Fruit fly (Drosophila melanogaster) whole organism, embryonic: Measurements from ENCODE around the gene CG6277.

ENCODE experiments used
- ATbp ChIP-seq: fragments of 200-800 bp; sonication (Bioruptor generic); optimal IDR thresholded peaks from 2 replicates; lab custom pipeline; 2017; ENCODE audit warnings: missing biosample characterization, mild to moderate bottlenecking, missing genetic modification characterization, missing genetic modification reagents
- Abd-B ChIP-seq: fragments of 200-800 bp; sonication (Bioruptor generic); optimal IDR thresholded peaks from 2 replicates; lab custom pipeline; 2018; ENCODE audit warnings: missing biosample characterization, mild to moderate bottlenecking, missing genetic modification characterization, moderate library complexity
- Atf6 ChIP-seq: fragments of 200-800 bp; sonication (Bioruptor generic); IDR thresholded peaks from 2 replicates; pipeline ENCODE4 v1.3.6; 2022; ENCODE audit warnings: missing biosample characterization, missing genetic modification characterization
- Bdp1 ChIP-seq: fragments of 200-800 bp; sonication (Bioruptor generic); optimal IDR thresholded peaks from 3 replicates; lab custom pipeline; 2016; ENCODE audit warnings: missing biosample characterization, missing genetic modification characterization
- CG10267 ChIP-seq: fragments of 200-800 bp; sonication (Bioruptor generic); optimal IDR thresholded peaks from 2 replicates; lab custom pipeline; 2018; ENCODE audit warnings: missing biosample characterization, mild to moderate bottlenecking, missing genetic modification characterization, moderate library complexity
- CG10274 ChIP-seq: fragments of 200-800 bp; sonication (Bioruptor generic); optimal IDR thresholded peaks from 3 replicates; lab custom pipeline; 2017; ENCODE audit warnings: missing biosample characterization, mild to moderate bottlenecking, missing genetic modification characterization
- CG10654 ChIP-seq: fragments of 200-800 bp; sonication (Bioruptor generic); optimal IDR thresholded peaks from 2 replicates; lab custom pipeline; 2016; ENCODE audit warnings: missing biosample characterization, missing genetic modification characterization
- CG11504 ChIP-seq: fragments of 200-800 bp; sonication (Bioruptor generic); optimal IDR thresholded peaks from 3 replicates; lab custom pipeline; 2019; ENCODE audit warnings: missing biosample characterization, mild to moderate bottlenecking, missing genetic modification characterization, moderate library complexity
- CG13287 ChIP-seq: fragments of 200-800 bp; sonication (Bioruptor generic); IDR thresholded peaks from 2 replicates; pipeline ENCODE4 v1.3.6; 2022; ENCODE audit warnings: missing biosample characterization, missing genetic modification characterization; ENCODE audit not compliant: partially characterized antibody
- CG13624 ChIP-seq: fragments of 200-800 bp; sonication (Bioruptor generic); optimal IDR thresholded peaks from 2 replicates; lab custom pipeline; 2016; ENCODE audit warnings: missing biosample characterization, missing genetic modification characterization
- CG13894 ChIP-seq: fragments of 200-800 bp; sonication (Bioruptor generic); optimal IDR thresholded peaks from 3 replicates; lab custom pipeline; 2018; ENCODE audit warnings: missing biosample characterization, mild to moderate bottlenecking, missing genetic modification characterization, moderate library complexity
- CG16815 ChIP-seq: fragments of 200-800 bp; sonication (Bioruptor generic); optimal IDR thresholded peaks from 3 replicates; lab custom pipeline; 2017; ENCODE audit warnings: missing biosample characterization, mild to moderate bottlenecking, missing genetic modification characterization
- CG17328 ChIP-seq: fragments of 200-800 bp; sonication (Bioruptor generic); IDR thresholded peaks from 2 replicates; pipeline ENCODE4 v1.3.6; 2022; ENCODE audit warnings: missing biosample characterization, missing genetic modification characterization
- CG17385 ChIP-seq: fragments of 200-800 bp; sonication (Bioruptor generic); optimal IDR thresholded peaks from 3 replicates; lab custom pipeline; 2018; ENCODE audit warnings: missing biosample characterization, mild to moderate bottlenecking, missing genetic modification characterization
- CG18599 ChIP-seq: fragments of 200-800 bp; sonication (Bioruptor generic); optimal IDR thresholded peaks from 3 replicates; lab custom pipeline; 2017; ENCODE audit warnings: missing biosample characterization, missing genetic modification characterization, mild to moderate bottlenecking, moderate library complexity, missing genetic modification reagents
- CG4820 ChIP-seq: fragments of 200-800 bp; sonication (Bioruptor generic); optimal IDR thresholded peaks from 3 replicates; lab custom pipeline; 2016; ENCODE audit warnings: missing biosample characterization, missing genetic modification characterization
- CG6791 ChIP-seq: fragments of 200-800 bp; sonication (Bioruptor generic); IDR thresholded peaks from 3 replicates; pipeline ENCODE4 v1.3.6; 2022; ENCODE audit warnings: missing biosample characterization, missing genetic modification characterization; ENCODE audit not compliant: partially characterized antibody
- CG7745 ChIP-seq: fragments of 200-800 bp; sonication (Bioruptor generic); optimal IDR thresholded peaks from 2 replicates; lab custom pipeline; 2018; ENCODE audit warnings: missing biosample characterization, mild to moderate bottlenecking, missing genetic modification characterization, moderate library complexity
- CG7839 ChIP-seq: fragments of 200-800 bp; sonication (Bioruptor generic); optimal IDR thresholded peaks from 3 replicates; lab custom pipeline; 2018; ENCODE audit warnings: missing biosample characterization, mild to moderate bottlenecking, missing genetic modification characterization, moderate library complexity
- CG8765 ChIP-seq: fragments of 200-800 bp; sonication (Bioruptor generic); IDR thresholded peaks from 2 replicates; pipeline ENCODE4 v1.3.6; 2022; ENCODE audit warnings: missing biosample characterization, missing genetic modification characterization
- CTCF ChIP-seq: fragments of 200-800 bp; sonication (Bioruptor generic); optimal IDR thresholded peaks from 2 replicates; lab custom pipeline; 2017; ENCODE audit warnings: missing biosample characterization, mild to moderate bottlenecking, missing genetic modification characterization, moderate library complexity
- CrebB ChIP-seq: fragments of 200-800 bp; sonication (Bioruptor generic); optimal IDR thresholded peaks from 3 replicates; lab custom pipeline; 2018; ENCODE audit warnings: missing biosample characterization, mild to moderate bottlenecking, missing genetic modification characterization
- Dip2 ChIP-seq: fragments of 200-800 bp; sonication (Bioruptor generic); IDR thresholded peaks from 2 replicates; pipeline ENCODE4 v1.3.6; 2022; ENCODE audit warnings: missing biosample characterization, missing genetic modification characterization
- Drgx ChIP-seq: fragments of 200-800 bp; sonication (Bioruptor generic); IDR thresholded peaks from 2 replicates; pipeline ENCODE4 v1.3.6; 2022; ENCODE audit warnings: missing biosample characterization, missing genetic modification characterization
- ERR ChIP-seq: fragments of 200-800 bp; sonication (Bioruptor generic); optimal IDR thresholded peaks from 2 replicates; lab custom pipeline; 2016; ENCODE audit warnings: missing biosample characterization, missing genetic modification characterization
- Eip74EF ChIP-seq, 2 experiments: fragments of 200-800 bp in 1 of 2; fragments of >200 bp in 1 of 2; sonication (Bioruptor generic) in 1 of 2; optimal IDR thresholded peaks; 2 replicates each; lab custom pipeline; 2017 to 2019; ENCODE audit warnings: missing biosample characterization in 2 of 2, missing genetic modification characterization in 2 of 2, mild to moderate bottlenecking in 1 of 2, moderate library complexity in 1 of 2
- Ets65A ChIP-seq: fragments of 200-800 bp; sonication (Bioruptor generic); peaks from one replicate; lab custom pipeline; 2016; ENCODE audit warnings: missing biosample characterization, missing genetic modification characterization
- Hmx ChIP-seq: fragments of 200-800 bp; sonication (Bioruptor generic); optimal IDR thresholded peaks from 2 replicates; lab custom pipeline; 2016; ENCODE audit warnings: missing biosample characterization, missing genetic modification characterization
- Mrtf ChIP-seq: fragments of 200-800 bp; sonication (Bioruptor generic); IDR thresholded peaks from 3 replicates; pipeline ENCODE4 v1.3.6; 2022; ENCODE audit warnings: missing biosample characterization, missing genetic modification characterization
- Neu2 ChIP-seq: fragments of 200-800 bp; sonication (Bioruptor generic); optimal IDR thresholded peaks from 3 replicates; lab custom pipeline; 2016; ENCODE audit warnings: missing biosample characterization, missing genetic modification characterization, borderline replicate concordance
- Rfx ChIP-seq: fragments of 200-800 bp; sonication (Bioruptor generic); IDR thresholded peaks from 2 replicates; pipeline ENCODE4 v1.3.6; 2022; ENCODE audit warnings: missing biosample characterization, missing genetic modification characterization
- Side ChIP-seq: fragments of 200-800 bp; sonication (Bioruptor generic); optimal IDR thresholded peaks from 2 replicates; lab custom pipeline; 2016; ENCODE audit warnings: missing biosample characterization, missing genetic modification characterization
- Sox100B ChIP-seq: fragments of 200-800 bp; sonication (Bioruptor generic); optimal IDR thresholded peaks from 3 replicates; lab custom pipeline; 2018; ENCODE audit warnings: missing biosample characterization, mild to moderate bottlenecking, missing genetic modification characterization
- Xbp1 ChIP-seq: fragments of 200-800 bp; sonication (Bioruptor generic); optimal IDR thresholded peaks from 3 replicates; lab custom pipeline; 2016; ENCODE audit warnings: missing biosample characterization, mild to moderate bottlenecking, missing genetic modification characterization
- cas ChIP-seq: fragments of 200-800 bp; sonication (Bioruptor generic); IDR thresholded peaks from 2 replicates; pipeline ENCODE4 v1.3.6; 2022; ENCODE audit warnings: missing biosample characterization, missing genetic modification characterization
- dmrt11E ChIP-seq: fragments of 200-800 bp; sonication (Bioruptor generic); optimal IDR thresholded peaks from 3 replicates; lab custom pipeline; 2018; ENCODE audit warnings: missing biosample characterization, mild to moderate bottlenecking, missing genetic modification characterization, moderate library complexity
- ftz-f1 ChIP-seq: fragments of 200-800 bp; sonication (Bioruptor generic); optimal IDR thresholded peaks from 2 replicates; lab custom pipeline; 2016; ENCODE audit warnings: missing biosample characterization, missing genetic modification characterization
- gem ChIP-seq: fragments of 200-800 bp; sonication (Bioruptor generic); optimal IDR thresholded peaks from 2 replicates; lab custom pipeline; 2019; ENCODE audit warnings: missing biosample characterization, mild to moderate bottlenecking, missing genetic modification characterization, moderate library complexity
- ind ChIP-seq: fragments of 200-800 bp; sonication (Bioruptor generic); optimal IDR thresholded peaks from 3 replicates; lab custom pipeline; 2016; ENCODE audit warnings: missing biosample characterization, missing genetic modification characterization
- odd ChIP-seq: fragments of 200-800 bp; sonication (Bioruptor generic); optimal IDR thresholded peaks from 2 replicates; lab custom pipeline; 2017; ENCODE audit warnings: missing biosample characterization, mild to moderate bottlenecking, missing genetic modification characterization
- pho ChIP-seq: fragments of 200-800 bp; sonication (Bioruptor generic); optimal IDR thresholded peaks from 2 replicates; lab custom pipeline; 2016; ENCODE audit warnings: missing biosample characterization, missing genetic modification characterization
- pita ChIP-seq: fragments of 200-800 bp; sonication (Bioruptor generic); optimal IDR thresholded peaks from 2 replicates; lab custom pipeline; 2017; ENCODE audit warnings: missing biosample characterization, mild to moderate bottlenecking, missing genetic modification characterization
- pum ChIP-seq: fragments of 200-800 bp; sonication (Bioruptor generic); optimal IDR thresholded peaks from 2 replicates; lab custom pipeline; 2016; ENCODE audit warnings: missing biosample characterization, missing genetic modification characterization
- scrt ChIP-seq: fragments of 200-800 bp; sonication (Bioruptor generic); optimal IDR thresholded peaks from 2 replicates; lab custom pipeline; 2018; ENCODE audit warnings: missing biosample characterization, mild to moderate bottlenecking, missing genetic modification characterization, moderate library complexity
- sug ChIP-seq: fragments of 200-800 bp; optimal IDR thresholded peaks from 2 replicates; lab custom pipeline; 2019; ENCODE audit warnings: missing biosample characterization, mild to moderate bottlenecking, missing genetic modification characterization, moderate library complexity
- zen ChIP-seq: fragments of 200-800 bp; sonication (Bioruptor generic); optimal IDR thresholded peaks from 3 replicates; lab custom pipeline; 2018; ENCODE audit warnings: missing biosample characterization, mild to moderate bottlenecking, missing genetic modification characterization, moderate library complexity

The CG6277 gene

DNA sequence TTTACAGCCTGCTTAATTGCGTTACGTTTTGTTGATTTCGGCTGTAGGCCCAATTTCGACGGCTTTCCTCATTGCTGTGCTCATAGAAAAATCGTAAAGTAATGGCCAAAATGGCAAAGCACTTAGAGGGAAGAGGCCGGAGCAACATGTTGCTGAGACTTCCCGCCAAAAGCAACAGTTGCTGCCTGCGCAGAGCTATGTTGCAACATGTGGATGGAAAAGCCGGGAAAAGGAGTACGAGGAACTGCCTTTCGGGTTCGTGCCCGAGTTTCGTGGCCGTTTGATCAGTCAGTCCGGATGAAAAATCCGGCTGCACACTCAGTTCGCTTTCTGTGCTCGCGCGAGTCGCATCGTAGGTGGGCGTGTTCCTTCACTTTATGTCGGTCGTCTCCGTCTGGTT lies 26.4 kb downstream of the CG6277 start, which contains the start of gene RYa-R:
Gene RYa-R (plus strand): TSS at position 339 of the 400 bp plus-strand sequence.
- TF ChIP-seq Mrtf (GFP tag; lab: Robert Waterston, UW): 0 out of 3 replicates have a peak, but pooled peaks have one; percentile 7
- TF ChIP-seq CG11504: peak; percentile 85
- peak; percentile 81 for TF ChIP-seq scrt (GFP tag; lab: Kevin White, UChicago)
- no peak for TF ChIP-seq CG10654 (GFP tag; lab: Kevin White, UChicago)

dm6 chr3R:26994532-26994931 lies 28.5 kb downstream of the CG6277 start, which contains the start of gene TwdlC:
TwdlC (plus strand) TSS chr3R:26994832.
- TF ChIP-seq ind: no peak
- no peak for TF ChIP-seq pita (GFP tag; lab: Kevin White, UChicago)
- no peak for TF ChIP-seq Hmx (GFP tag; lab: Kevin White, UChicago)
- no peak for TF ChIP-seq dmrt11E (tag; lab: Kevin White, UChicago)
- TF ChIP-seq CG16815 (GFP tag; lab: Kevin White, UChicago): no peak
- TF ChIP-seq CG10274 (GFP tag; lab: Kevin White, UChicago): no peak
- TF ChIP-seq CG13287 (GFP tag; lab: Robert Waterston, UW): no peak
- TF ChIP-seq, all 482 proteins: peak for 0

DNA sequence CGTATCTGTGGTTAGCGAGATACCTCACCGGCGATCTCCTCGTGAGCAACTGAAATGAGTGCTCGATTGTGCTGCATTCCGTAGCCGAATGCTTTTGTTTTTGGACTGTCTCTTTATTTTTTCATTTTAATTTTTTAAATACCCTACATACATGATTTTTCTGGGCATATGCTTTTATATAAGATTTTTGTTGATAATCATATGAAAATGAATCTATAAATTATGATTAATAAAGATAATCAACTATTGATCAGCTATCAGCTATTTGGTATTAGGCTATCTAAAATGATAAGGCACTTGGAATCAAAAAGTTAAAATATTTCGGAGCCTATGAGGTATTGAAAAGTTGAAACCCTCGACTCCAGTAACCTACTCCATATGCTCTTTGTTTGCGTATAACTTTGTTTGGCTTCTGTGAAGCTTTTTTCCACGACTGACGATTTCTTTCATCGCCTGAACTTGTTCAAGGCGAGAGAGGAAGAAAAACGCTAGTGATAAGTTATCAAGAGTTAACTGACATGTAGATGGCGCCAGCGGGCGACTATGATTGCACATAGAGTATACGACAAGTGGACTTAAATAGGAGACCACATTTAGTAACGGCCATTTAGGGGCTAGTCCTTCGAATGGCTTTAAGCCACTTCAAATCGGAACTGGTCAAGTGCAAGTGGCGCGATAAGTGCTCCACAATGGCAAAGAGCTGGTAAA lies 33.1 kb downstream of the CG6277 start, which contains the start of gene CG31076:
Gene CG31076 (minus strand): TSS at position 51 of the 708 bp plus-strand sequence.
- TF ChIP-seq CrebB (tag; lab: Kevin White, UChicago) (no peak), sug (tag; lab: Kevin White, UChicago) (no peak), pho (GFP tag; lab: Kevin White, UChicago) (no peak), Atf6 (GFP tag; lab: Robert Waterston, UW) (no peak), CG8765 (no peak), Dip2 (peak; percentile 88), Sox100B (GFP tag; lab: Kevin White, UChicago) (peak; percentile 59), ind (peak; percentile 20), CG17328 (GFP tag; lab: Robert Waterston, UW) (no peak), gem (tag; lab: Kevin White, UChicago) (peak; percentile 55), ERR (GFP tag; lab: Kevin White, UChicago) (no peak), CG13624 (GFP tag; lab: Kevin White, UChicago) (no peak), CG10654 (GFP tag; lab: Kevin White, UChicago) (no peak), Side (no peak), ftz-f1 (peak; percentile 89), CG13894 (no peak), CG18599 (GFP tag; lab: Kevin White, UChicago) (peak; percentile 41), Bdp1 (no peak), CG7745 (tag; lab: Kevin White, UChicago) (no peak), CG6791 (no peak), odd (GFP tag; lab: Kevin White, UChicago) (peak; percentile 22), Neu2 (no peak), Eip74EF (GFP tag; optimal IDR thresholded peaks at IDR 0.05; lab: Kevin White, UChicago) (peak in 1 of 2 experiments; percentile 12), zen (tag; lab: Kevin White, UChicago) (no peak), CG4820 (GFP tag; lab: Kevin White, UChicago) (no peak), pum (GFP tag; lab: Kevin White, UChicago) (no peak), CG7839 (tag; lab: Kevin White, UChicago) (peak; percentile 51), Drgx (GFP tag; lab: Robert Waterston, UW) (peak; percentile 53; the same call in 1 of the 2 replicates), cas (GFP tag; lab: Robert Waterston, UW) (0 out of 2 replicates have a peak, but pooled peaks have one; percentile 19), CG17385 (peak; percentile 6), CTCF (GFP tag; lab: Kevin White, UChicago) (peak; percentile 92), Xbp1 (GFP tag; lab: Kevin White, UChicago) (peak; percentile 11), Abd-B (no peak), CG10267 (tag; lab: Kevin White, UChicago) (no peak), Rfx (GFP tag; lab: Robert Waterston, UW) (no peak), Ets65A (peak; percentile 55), ATbp (GFP tag; lab: Kevin White, UChicago) (no peak)
